Worm (Caenorhabditis elegans): ENCODE data around the gene ZK856.18.

The ZK856.18 gene

ce11 chrV:10228360-10228759 is 42.6 kb upstream of the ZK856.18 start, which contains the start of gene fipr-4:
Gene fipr-4 (minus strand): TSS chrV:10228460.
- peak; percentile 9 for TF ChIP-seq F13H6.1 (tag; optimal IDR thresholded peaks at IDR 0.05)
- TF ChIP-seq ztf-4 (tag; optimal IDR thresholded peaks at IDR 0.05): no peak

ce11 chrV:10227333-10227732 is 41.5 kb upstream of the ZK856.18 start, which contains the start of gene ttr-19:
Gene ttr-19 (minus strand): TSS chrV:10227433.
- TF ChIP-seq sem-4 (tag; optimal IDR thresholded peaks at IDR 0.05): no peak

- TF ChIP-seq fos-1 (tag; optimal IDR thresholded peaks at IDR 0.05) (peak; percentile 62), zag-1 (tag; optimal IDR thresholded peaks at IDR 0.05) (no peak)
Observed at ce11 chrV:10225610-10226009, 39.8 kb upstream of the ZK856.18 start, which contains the start of gene daf-36. Gene daf-36 (minus strand): TSS chrV:10225710.

- TF ChIP-seq ama-1 (optimal IDR thresholded peaks at IDR 0.05) (no peak), sem-4 (tag; optimal IDR thresholded peaks at IDR 0.05) (no peak), fos-1 (tag; optimal IDR thresholded peaks at IDR 0.05) (peak; percentile 60), sma-9 (GFP tag; optimal IDR thresholded peaks at IDR 0.05) (no peak), sma-9 (tag; optimal IDR thresholded peaks at IDR 0.05) (no peak), egl-27 (tag; optimal IDR thresholded peaks at IDR 0.05) (no peak), ztf-1 (GFP tag; conservative IDR thresholded peaks at IDR 0.05) (no peak), nhr-23 (tag; optimal IDR thresholded peaks at IDR 0.05) (no peak)
Observed at ce11 chrV:10224619-10225018, 38.8 kb upstream of the ZK856.18 start.

ce11 chrV:10222007-10222406 is 36.2 kb upstream of the ZK856.18 start, which contains the start of gene C12D8.20:
Gene C12D8.20 (plus strand): TSS chrV:10222307.
- TF ChIP-seq lin-11 (tag; optimal IDR thresholded peaks at IDR 0.05): no peak
- no peak for TF ChIP-seq elt-1 (tag; optimal IDR thresholded peaks at IDR 0.05)

- TF ChIP-seq ztf-1 (GFP tag; conservative IDR thresholded peaks at IDR 0.05) (no peak), alr-1 (tag; optimal IDR thresholded peaks at IDR 0.05) (no peak), unc-62 (GFP tag; optimal IDR thresholded peaks at IDR 0.05) (no peak), ztf-11 (tag; optimal IDR thresholded peaks at IDR 0.05) (no peak), mdl-1 (tag; optimal IDR thresholded peaks at IDR 0.05) (no peak), nhr-10 (tag; optimal IDR thresholded peaks at IDR 0.05) (no peak), mab-5 (tag; optimal IDR thresholded peaks at IDR 0.05) (no peak), nhr-237 (tag; optimal IDR thresholded peaks at IDR 0.05) (no peak), lsy-2 (tag; optimal IDR thresholded peaks at IDR 0.05) (no peak), mbf-1 (tag; optimal IDR thresholded peaks at IDR 0.05) (no peak), aly-2 (tag; optimal IDR thresholded peaks at IDR 0.05) (no peak), sem-4 (tag; optimal IDR thresholded peaks at IDR 0.05) (no peak), R02D3.7 (tag; optimal IDR thresholded peaks at IDR 0.05) (no peak), Y55F3AM.14 (GFP tag; optimal IDR thresholded peaks at IDR 0.05) (no peak)
Observed at ce11 chrV:10221317-10221716, 35.5 kb upstream of the ZK856.18 start, which contains the start of the genes fipr-5 and fipr-9. Gene fipr-5 (minus strand): TSS chrV:10221417. Gene fipr-9 (plus strand): TSS chrV:10221662.

- TF ChIP-seq skn-1 (tag; optimal IDR thresholded peaks at IDR 0.05): no peak
- TF ChIP-seq ztf-1 (GFP tag; conservative IDR thresholded peaks at IDR 0.05): no peak
- no peak for TF ChIP-seq nhr-10 (tag; optimal IDR thresholded peaks at IDR 0.05)
- no peak for TF ChIP-seq ztf-4 (tag; optimal IDR thresholded peaks at IDR 0.05)
- no peak for TF ChIP-seq peb-1 (tag; optimal IDR thresholded peaks at IDR 0.05)
- no peak for TF ChIP-seq lin-11 (tag; optimal IDR thresholded peaks at IDR 0.05)
- TF ChIP-seq nhr-237 (tag; optimal IDR thresholded peaks at IDR 0.05): no peak
- TF ChIP-seq dmd-4 (tag; optimal IDR thresholded peaks at IDR 0.05): no peak
- TF ChIP-seq nhr-77 (tag; optimal IDR thresholded peaks at IDR 0.05): no peak
- no peak for TF ChIP-seq gmeb-1 (tag; optimal IDR thresholded peaks at IDR 0.05)
- TF ChIP-seq aly-2 (tag; optimal IDR thresholded peaks at IDR 0.05): no peak
- no peak for TF ChIP-seq nhr-12 (tag; optimal IDR thresholded peaks at IDR 0.05)
- no peak for TF ChIP-seq ztf-11 (tag; optimal IDR thresholded peaks at IDR 0.05)
- TF ChIP-seq snpc-4 (tag; optimal IDR thresholded peaks at IDR 0.05): no peak
- no peak for TF ChIP-seq elt-3 (tag; optimal IDR thresholded peaks at IDR 0.05)
- TF ChIP-seq mdl-1 (tag; optimal IDR thresholded peaks at IDR 0.05): no peak
- no peak for TF ChIP-seq lin-39 (tag; optimal IDR thresholded peaks at IDR 0.05)
- no peak for TF ChIP-seq mab-5 (tag; optimal IDR thresholded peaks at IDR 0.05)
Observed at ce11 chrV:10220605-10221004, 34.8 kb upstream of the ZK856.18 start, which contains the start of gene C12D8.13. Gene C12D8.13 (minus strand): TSS chrV:10220705.
